Worm (Caenorhabditis elegans) whole organism, L4 larva: ENCODE data around the gene Y116A8C.10.
A peak's percentile ranks its signal among the peaks of the same experiment; 100 is the strongest.

Experiments used
- F10B5.3 ChIP-seq: sonication (generic microtip); optimal IDR thresholded peaks from 2 replicates; lab custom pipeline; 2016; ENCODE audit warnings: mild to moderate bottlenecking, missing genetic modification characterization, missing compliant biosample characterization
- F26F4.8 ChIP-seq: fragments of 200-800 bp; sonication (Bioruptor generic); conservative IDR thresholded peaks from 2 replicates; pipeline ENCODE4 v1.3.6; 2022; ENCODE audit warnings: missing genetic modification characterization, missing compliant biosample characterization
- F37D6.2 ChIP-seq: sonication (generic microtip); optimal IDR thresholded peaks from 2 replicates; lab custom pipeline; 2016; ENCODE audit warnings: mild to moderate bottlenecking, missing genetic modification characterization, missing compliant biosample characterization
- F49E8.2 ChIP-seq: sonication (generic microtip); optimal IDR thresholded peaks from 2 replicates; lab custom pipeline; 2016; ENCODE audit warnings: missing compliant biosample characterization, mild to moderate bottlenecking, missing genetic modification characterization, borderline replicate concordance
- R02D3.7 ChIP-seq: fragments of 150-350 bp; sonication (generic microtip); optimal IDR thresholded peaks from 3 replicates; lab custom pipeline; 2014; ENCODE audit warnings: missing biosample characterization, missing genetic modification characterization
- T26A8.4 ChIP-seq: fragments of 200-800 bp; sonication (Bioruptor generic); IDR thresholded peaks from 2 replicates; pipeline ENCODE4 v1.3.6; 2022; ENCODE audit warnings: missing genetic modification characterization, missing compliant biosample characterization
- Y5F2A.4 ChIP-seq: fragments of 200-800 bp; sonication (Bioruptor generic); optimal IDR thresholded peaks from 2 replicates; lab custom pipeline; 2018; ENCODE audit warnings: mild to moderate bottlenecking, missing genetic modification characterization, missing compliant biosample characterization
- ZK337.2 ChIP-seq: fragments of 200-800 bp; sonication (Bioruptor generic); IDR thresholded peaks from 2 replicates; pipeline ENCODE4 v1.3.6; 2022; ENCODE audit warnings: missing genetic modification reagents, missing genetic modification characterization, missing compliant biosample characterization
- aha-1 ChIP-seq: fragments of 150-350 bp; peaks from one replicate; lab custom pipeline; 2014; ENCODE audit warnings: missing biosample characterization, missing genetic modification characterization
- ama-1 ChIP-seq: fragments of 150-350 bp; optimal IDR thresholded peaks from 2 replicates; lab custom pipeline; 2014; ENCODE audit warnings: inconsistent platforms, mixed read lengths
- arid-1 ChIP-seq: fragments of 200-800 bp; sonication (Bioruptor generic); conservative IDR thresholded peaks from 2 replicates; pipeline ENCODE4 v1.3.6; 2022; ENCODE audit warnings: missing genetic modification reagents, missing genetic modification characterization, missing compliant biosample characterization
- attf-4 ChIP-seq: sonication (generic microtip); optimal IDR thresholded peaks from 3 replicates; lab custom pipeline; 2017; ENCODE audit warnings: missing biosample characterization, missing genetic modification characterization
- ceh-32 ChIP-seq: sonication (generic microtip); optimal IDR thresholded peaks from 2 replicates; lab custom pipeline; 2016; ENCODE audit warnings: mild to moderate bottlenecking, missing genetic modification characterization, missing compliant biosample characterization; ENCODE audit not compliant: poor library complexity
- daf-16 ChIP-seq, 3 experiments: sonication (generic microtip); optimal IDR thresholded peaks; 2 replicates each; lab custom pipeline; 2016 to 2017; ENCODE audit warnings: missing genetic modification characterization in 3 of 3, missing genetic modification reagents in 3 of 3, mild to moderate bottlenecking in 2 of 3, missing compliant biosample characterization in 2 of 3, missing biosample characterization in 1 of 3, moderate library complexity in 1 of 3
- dmd-6 ChIP-seq: fragments of 200-800 bp; sonication (Bioruptor generic); IDR thresholded peaks from 2 replicates; pipeline ENCODE4 v1.3.6; 2022; ENCODE audit warnings: missing genetic modification reagents, missing genetic modification characterization, missing compliant biosample characterization
- dpl-1 ChIP-seq: fragments of 150-350 bp; optimal IDR thresholded peaks from 2 replicates; lab custom pipeline; 2014; ENCODE audit warnings: missing biosample characterization, missing genetic modification reagents, missing genetic modification characterization
- duxl-1 ChIP-seq: sonication (generic microtip); optimal IDR thresholded peaks from 2 replicates; lab custom pipeline; 2016; ENCODE audit warnings: mild to moderate bottlenecking, missing genetic modification characterization, moderate library complexity, missing compliant biosample characterization; ENCODE audit not compliant: poor library complexity
- dve-1 ChIP-seq: sonication (generic microtip); optimal IDR thresholded peaks from 2 replicates; lab custom pipeline; 2017; ENCODE audit warnings: antibody characterized with exemption, mild to moderate bottlenecking, missing genetic modification characterization, missing compliant biosample characterization; ENCODE audit not compliant: insufficient read depth
- gei-8 ChIP-seq: fragments of 200-800 bp; sonication (Bioruptor generic); optimal IDR thresholded peaks from 2 replicates; lab custom pipeline; 2018; ENCODE audit warnings: mild to moderate bottlenecking, missing genetic modification characterization, missing compliant biosample characterization
- hif-1 ChIP-seq, 2 experiments: sonication (generic microtip); optimal IDR thresholded peaks; 2 replicates each; lab custom pipeline; 2016 to 2017; ENCODE audit warnings: missing compliant biosample characterization in 2 of 2, missing genetic modification characterization in 2 of 2, missing genetic modification reagents in 2 of 2, missing genotype in 2 of 2, mild to moderate bottlenecking in 1 of 2
- hlh-11 ChIP-seq: fragments of 200-800 bp; sonication (Bioruptor generic); optimal IDR thresholded peaks from 2 replicates; lab custom pipeline; 2018; ENCODE audit warnings: mild to moderate bottlenecking, missing genetic modification characterization, missing compliant biosample characterization
- hmg-1.1 ChIP-seq: fragments of 200-800 bp; sonication (Bioruptor generic); IDR thresholded peaks from 2 replicates; pipeline ENCODE4 v1.3.6; 2022; ENCODE audit warnings: missing genetic modification reagents, missing genetic modification characterization, missing compliant biosample characterization
- jun-1 ChIP-seq: fragments of 150-350 bp; optimal IDR thresholded peaks from 2 replicates; lab custom pipeline; 2014; ENCODE audit warnings: missing biosample characterization, missing genetic modification reagents, missing genetic modification characterization
- lin-13 ChIP-seq: fragments of 150-350 bp; optimal IDR thresholded peaks from 2 replicates; lab custom pipeline; 2014; ENCODE audit warnings: missing biosample characterization, missing genetic modification reagents, missing genetic modification characterization
- lsy-2 ChIP-seq, 2 experiments: fragments of 150-350 bp in 1 of 2; sonication (generic microtip) in 1 of 2; optimal IDR thresholded peaks; 2 replicates each; lab custom pipeline; 2014 to 2017; ENCODE audit warnings: missing biosample characterization in 2 of 2, missing genetic modification characterization in 2 of 2
- mep-1 ChIP-seq: fragments of 150-350 bp; sonication (generic microtip); optimal IDR thresholded peaks from 3 replicates; lab custom pipeline; 2014; ENCODE audit warnings: missing biosample characterization, missing genetic modification characterization
- mes-2 ChIP-seq: sonication (generic microtip); optimal IDR thresholded peaks from 2 replicates; lab custom pipeline; 2016; ENCODE audit warnings: missing genotype, mild to moderate bottlenecking, missing genetic modification characterization, missing compliant biosample characterization; ENCODE audit not compliant: poor library complexity, severe bottlenecking
- mxl-3 ChIP-seq: fragments of 200-800 bp; sonication (Bioruptor generic); optimal IDR thresholded peaks from 2 replicates; lab custom pipeline; 2018; ENCODE audit warnings: mild to moderate bottlenecking, missing genetic modification characterization, missing compliant biosample characterization
- nhr-102 ChIP-seq: sonication (generic microtip); optimal IDR thresholded peaks from 2 replicates; lab custom pipeline; 2016; ENCODE audit warnings: mild to moderate bottlenecking, missing genetic modification characterization, moderate library complexity, missing compliant biosample characterization
- nhr-111 ChIP-seq: fragments of 200-800 bp; sonication (Bioruptor generic); optimal IDR thresholded peaks from 2 replicates; lab custom pipeline; 2018; ENCODE audit warnings: mild to moderate bottlenecking, missing genetic modification characterization, missing compliant biosample characterization
- nhr-237 ChIP-seq: sonication (generic microtip); optimal IDR thresholded peaks from 2 replicates; lab custom pipeline; 2017; ENCODE audit warnings: missing biosample characterization, missing genetic modification characterization
- nhr-41 ChIP-seq: fragments of 200-800 bp; sonication (Bioruptor generic); IDR thresholded peaks from 2 replicates; pipeline ENCODE4 v1.3.6; 2022; ENCODE audit warnings: missing genetic modification reagents, missing genetic modification characterization, missing compliant biosample characterization
- nhr-42 ChIP-seq: fragments of 200-800 bp; sonication (Bioruptor generic); IDR thresholded peaks from 2 replicates; pipeline ENCODE4 v1.3.6; 2022; ENCODE audit warnings: missing genetic modification characterization, missing compliant biosample characterization
- nhr-48 ChIP-seq: sonication (generic microtip); optimal IDR thresholded peaks from 2 replicates; lab custom pipeline; 2016; ENCODE audit warnings: mild to moderate bottlenecking, missing genetic modification characterization, missing compliant biosample characterization
- nhr-77 ChIP-seq: fragments of 150-350 bp; optimal IDR thresholded peaks from 2 replicates; lab custom pipeline; 2014; ENCODE audit warnings: missing biosample characterization, missing genetic modification characterization
- pha-4 ChIP-seq, 2 experiments: fragments of 150-350 bp in 1 of 2; fragments of 200-800 bp in 1 of 2; sonication (Bioruptor generic) in 1 of 2; IDR thresholded peaks in 1 of 2; optimal IDR thresholded peaks in 1 of 2; 2 replicates each; pipeline versions ENCODE4 v1.3.6 to Lab custom; 2014 to 2022; ENCODE audit warnings: missing genetic modification characterization in 2 of 2, missing genetic modification reagents in 2 of 2, missing biosample characterization in 1 of 2, missing compliant biosample characterization in 1 of 2
- pqm-1 ChIP-seq: sonication (generic microtip); optimal IDR thresholded peaks from 2 replicates; lab custom pipeline; 2017; ENCODE audit warnings: missing biosample characterization, missing genetic modification characterization
- rbr-2 ChIP-seq: sonication (generic microtip); optimal IDR thresholded peaks from 2 replicates; lab custom pipeline; 2016; ENCODE audit warnings: missing genotype, missing genetic modification characterization, missing compliant biosample characterization
- sdz-12 ChIP-seq: fragments of 200-800 bp; sonication (Bioruptor generic); optimal IDR thresholded peaks from 2 replicates; lab custom pipeline; 2018; ENCODE audit warnings: mild to moderate bottlenecking, missing genetic modification characterization, missing compliant biosample characterization
- spr-1 ChIP-seq: sonication (generic microtip); optimal IDR thresholded peaks from 2 replicates; lab custom pipeline; 2016; ENCODE audit warnings: mild to moderate bottlenecking, missing genetic modification characterization, missing compliant biosample characterization
- tra-1 ChIP-seq: fragments of 200-800 bp; sonication (Bioruptor generic); IDR thresholded peaks from 2 replicates; pipeline ENCODE4 v1.3.6; 2022; ENCODE audit warnings: missing genetic modification reagents, missing genetic modification characterization, missing compliant biosample characterization
- unc-130 ChIP-seq: sonication (generic microtip); optimal IDR thresholded peaks from 2 replicates; lab custom pipeline; 2016; ENCODE audit warnings: missing genetic modification reagents, missing genetic modification characterization, missing compliant biosample characterization
- unc-39 ChIP-seq: sonication (generic microtip); optimal IDR thresholded peaks from 2 replicates; lab custom pipeline; 2017; ENCODE audit warnings: missing biosample characterization, missing genetic modification characterization
- unc-62 ChIP-seq, 3 experiments: fragments of 150-350 bp in 1 of 3; sonication (generic microtip); optimal IDR thresholded peaks in 2 of 3; peaks in 1 of 3; 1 replicate in 1 of 3; 2 replicates in 2 of 3; lab custom pipeline; 2014 to 2017; ENCODE audit warnings: missing biosample characterization in 3 of 3, missing genetic modification characterization in 3 of 3, missing genetic modification reagents in 3 of 3, missing genotype in 1 of 3
- vab-7 ChIP-seq: fragments of 200-800 bp; sonication (Bioruptor generic); IDR thresholded peaks from 2 replicates; pipeline ENCODE4 v1.3.6; 2022; ENCODE audit warnings: missing genetic modification reagents, missing genetic modification characterization, missing compliant biosample characterization
- zfp-3 ChIP-seq: fragments of 200-800 bp; sonication (Bioruptor generic); conservative IDR thresholded peaks from 2 replicates; pipeline ENCODE4 v1.3.6; 2022; ENCODE audit warnings: missing genetic modification reagents, missing genetic modification characterization, missing compliant biosample characterization
- ztf-7 ChIP-seq: fragments of 150-350 bp; optimal IDR thresholded peaks from 2 replicates; lab custom pipeline; 2014; ENCODE audit warnings: missing biosample characterization, missing genetic modification characterization

Gene Y116A8C.10

DNA sequence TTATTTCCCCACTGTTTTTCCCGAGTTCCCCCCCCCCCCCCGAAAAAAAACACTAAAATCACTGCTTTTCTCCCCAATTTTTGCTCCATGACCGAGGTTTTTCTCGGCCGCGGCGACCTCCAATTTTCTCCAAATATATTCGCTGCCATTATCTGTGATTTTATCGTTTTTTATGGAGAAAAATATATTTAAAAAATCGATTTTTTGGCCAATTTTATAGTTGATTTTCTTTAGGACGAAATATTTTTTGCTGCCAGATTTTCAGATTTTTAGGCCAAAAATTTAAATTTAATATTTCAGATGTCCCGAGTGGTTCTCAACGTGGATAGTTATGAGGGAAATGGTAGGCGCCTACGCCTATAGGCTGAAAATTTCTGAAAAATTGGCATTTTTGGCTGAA lies 10.9 kb upstream of the Y116A8C.10 start, which contains the start of gene rad-54.B:
rad-54.B (plus strand) TSS at position 301 of the 400 bp plus-strand sequence.
- TF ChIP-seq nhr-42 (GFP tag; lab: Robert Waterston, UW): no peak
- TF ChIP-seq ama-1 (lab: Kevin White, UChicago): peak; percentile 16

DNA sequence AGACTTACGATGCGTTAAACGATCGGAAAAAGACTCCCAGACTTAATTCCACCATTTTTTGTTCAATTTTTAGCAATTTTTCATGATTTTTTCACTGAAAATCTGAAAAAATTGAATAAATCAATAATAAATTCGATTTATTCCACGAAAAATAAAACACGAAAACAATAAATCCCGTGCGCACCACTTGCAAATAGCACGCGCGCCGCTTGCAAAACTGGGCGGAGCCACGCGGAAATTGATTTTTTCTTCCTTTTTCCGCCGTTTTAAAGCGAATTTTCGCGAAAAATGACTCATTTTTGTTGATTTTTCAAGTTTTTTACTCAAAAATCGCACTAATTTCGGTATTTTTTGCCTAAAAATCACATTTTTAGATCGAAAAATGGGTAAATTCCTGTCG lies 7.8 kb upstream of the Y116A8C.10 start, which contains the start of the genes Y116A8C.9 and arf-6:
Y116A8C.9 (minus strand) TSS at position 55 of the 400 bp plus-strand sequence.
arf-6 (plus strand) TSS at position 375 of the 400 bp plus-strand sequence.
- TF ChIP-seq mep-1 (tag; lab: Kevin White, UChicago) (peak; percentile 44), zfp-3 (GFP tag; lab: Robert Waterston, UW) (no peak), T26A8.4 (GFP tag; lab: Robert Waterston, UW) (peak; percentile 32; the same call in 1 of the 2 replicates), unc-62 (GFP tag; optimal IDR thresholded peaks at IDR 0.05 in 1 of 2; lab: Kevin White, UChicago) (no peak), unc-62 (tag; optimal IDR thresholded peaks at IDR 0.05; lab: Kevin White, UChicago) (no peak), unc-39 (no peak), ZK337.2 (GFP tag; lab: Robert Waterston, UW) (no peak), lin-13 (GFP tag; lab: Kevin White, UChicago) (peak; percentile 31), Y5F2A.4 (no peak), dpl-1 (GFP tag; lab: Kevin White, UChicago) (peak; percentile 49), duxl-1 (tag; lab: Kevin White, UChicago) (peak; percentile 78), ztf-7 (tag; lab: Kevin White, UChicago) (no peak), dmd-6 (GFP tag; lab: Robert Waterston, UW) (no peak), F10B5.3 (tag; lab: Kevin White, UChicago) (peak; percentile 21), nhr-102 (tag; lab: Kevin White, UChicago) (peak; percentile 33), nhr-111 (GFP tag; lab: Kevin White, UChicago) (no peak), nhr-77 (tag; lab: Kevin White, UChicago) (no peak), nhr-237 (tag; lab: Kevin White, UChicago) (no peak), unc-130 (peak; percentile 73), daf-16 (GFP tag; optimal IDR thresholded peaks at IDR 0.05; lab: Kevin White, UChicago) (peak in 1 of 2 experiments; percentile 17), daf-16 (tag; optimal IDR thresholded peaks at IDR 0.05; lab: Kevin White, UChicago) (peak; percentile 20), mxl-3 (GFP tag; lab: Kevin White, UChicago) (no peak), lsy-2 (tag; optimal IDR thresholded peaks at IDR 0.05; lab: Kevin White, UChicago) (peak in 1 of 2 experiments; percentile 61), nhr-48 (no peak), sdz-12 (GFP tag; lab: Kevin White, UChicago) (no peak), R02D3.7 (tag; lab: Kevin White, UChicago) (no peak), dve-1 (peak; percentile 72), pqm-1 (tag; lab: Kevin White, UChicago) (no peak), rbr-2 (peak; percentile 39), attf-4 (tag; lab: Kevin White, UChicago) (no peak), F49E8.2 (peak; percentile 48), jun-1 (tag; lab: Kevin White, UChicago) (peak; percentile 30), vab-7 (GFP tag; lab: Robert Waterston, UW) (0 out of 2 replicates have a peak, but pooled peaks have one; percentile 32), pha-4 (GFP tag; IDR thresholded peaks at IDR 0.05; lab: Robert Waterston, UW) (peak; percentile 39; the same call in 1 of the 2 replicates), pha-4 (tag; optimal IDR thresholded peaks at IDR 0.05; lab: Kevin White, UChicago) (no peak), spr-1 (tag; lab: Kevin White, UChicago) (peak; percentile 30), nhr-41 (GFP tag; lab: Robert Waterston, UW) (no peak), hlh-11 (tag; lab: Kevin White, UChicago) (peak; percentile 32), mes-2 (tag; lab: Kevin White, UChicago) (peak; percentile 96), F37D6.2 (tag; lab: Kevin White, UChicago) (peak; percentile 14), F26F4.8 (GFP tag; lab: Robert Waterston, UW) (no peak), hif-1 (tag; optimal IDR thresholded peaks at IDR 0.05; lab: Kevin White, UChicago) (peak in 1 of 2 experiments; percentile 30), aha-1 (tag; lab: Kevin White, UChicago) (peak; percentile 96), tra-1 (GFP tag; lab: Robert Waterston, UW) (no peak), ceh-32 (no peak), gei-8 (no peak), arid-1 (GFP tag; lab: Robert Waterston, UW) (0 out of 2 replicates have a peak, but pooled peaks have one; percentile 19), hmg-1.1 (GFP tag; lab: Robert Waterston, UW) (peak; percentile 35; the same call in 1 of the 2 replicates)
